Worm (Caenorhabditis elegans) whole organism, mixed stage, embryonic: ENCODE results near the gene nhr-281.

Source experiments
- ces-1 ChIP-seq: fragments of 150-350 bp; optimal IDR thresholded peaks from 2 replicates; lab custom pipeline; 2014; ENCODE audit warnings: missing biosample characterization, missing genetic modification reagents, missing genetic modification characterization
- drap-1 ChIP-seq: fragments of 200-800 bp; sonication (Bioruptor generic); optimal IDR thresholded peaks from 3 replicates; lab custom pipeline; 2018; ENCODE audit warnings: mild to moderate bottlenecking, missing genetic modification characterization, missing compliant biosample characterization
- lsy-2 ChIP-seq: fragments of 150-350 bp; optimal IDR thresholded peaks from 2 replicates; lab custom pipeline; 2014; ENCODE audit warnings: missing biosample characterization, missing genetic modification characterization
- mab-5 ChIP-seq: fragments of 150-350 bp; optimal IDR thresholded peaks from 2 replicates; lab custom pipeline; 2014; ENCODE audit warnings: missing biosample characterization, missing genetic modification characterization
- nhr-12 ChIP-seq: fragments of 150-350 bp; optimal IDR thresholded peaks from 2 replicates; lab custom pipeline; 2014; ENCODE audit warnings: missing biosample characterization, missing genetic modification characterization
- nhr-28 ChIP-seq: fragments of 150-350 bp; optimal IDR thresholded peaks from 2 replicates; lab custom pipeline; 2014; ENCODE audit warnings: missing biosample characterization, missing genetic modification characterization
- sem-2 ChIP-seq: fragments of 200-800 bp; sonication (Bioruptor generic); optimal IDR thresholded peaks from 2 replicates; lab custom pipeline; 2018; ENCODE audit warnings: mild to moderate bottlenecking, missing genetic modification characterization, missing compliant biosample characterization
- snpc-4 ChIP-seq: fragments of 150-350 bp; optimal IDR thresholded peaks from 2 replicates; lab custom pipeline; 2014; ENCODE audit warnings: missing biosample characterization, missing genetic modification characterization
- unc-120 ChIP-seq: sonication (generic microtip); optimal IDR thresholded peaks from 2 replicates; lab custom pipeline; 2017; ENCODE audit warnings: missing genetic modification characterization, missing compliant biosample characterization; ENCODE audit not compliant: poor library complexity, severe bottlenecking
- unc-62 ChIP-seq: fragments of 150-350 bp; optimal IDR thresholded peaks from 2 replicates; lab custom pipeline; 2014; ENCODE audit warnings: missing biosample characterization, missing genetic modification reagents, missing genetic modification characterization
- ztf-11 ChIP-seq: fragments of 150-350 bp; optimal IDR thresholded peaks from 2 replicates; lab custom pipeline; 2014; ENCODE audit warnings: missing biosample characterization, missing genetic modification characterization

DNA sequence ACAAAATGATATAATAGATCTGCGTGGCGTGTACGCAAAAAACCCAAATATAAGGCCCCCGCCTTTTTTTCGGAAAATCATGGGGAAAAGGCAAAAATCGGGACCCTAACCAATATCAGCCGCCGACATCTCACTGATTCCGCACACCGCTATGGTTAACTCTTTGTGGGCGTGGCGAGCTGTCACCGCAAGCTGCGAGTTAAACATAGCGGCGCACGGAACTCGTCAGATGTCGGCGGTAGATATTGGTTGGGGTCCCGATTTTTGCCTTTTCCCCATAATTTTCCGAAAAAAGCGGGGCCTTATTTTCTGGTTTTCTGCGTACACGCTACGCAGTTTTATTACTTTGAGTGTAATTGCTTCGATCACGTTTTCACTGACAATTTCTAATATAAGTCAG lies 5.5 kb upstream of the nhr-281 start:
- TF ChIP-seq nhr-12 (tag; lab: Kevin White, UChicago) (no peak), unc-62 (GFP tag; lab: Kevin White, UChicago) (no peak), mab-5 (tag; lab: Kevin White, UChicago) (no peak), sem-2 (GFP tag; lab: Kevin White, UChicago) (no peak), snpc-4 (tag; lab: Kevin White, UChicago) (no peak), drap-1 (no peak), lsy-2 (tag; lab: Kevin White, UChicago) (no peak), ztf-11 (tag; lab: Kevin White, UChicago) (no peak), nhr-28 (tag; lab: Kevin White, UChicago) (no peak), ces-1 (no peak), unc-120 (tag; lab: Kevin White, UChicago) (no peak)
